Worm (Caenorhabditis elegans): Measurements from ENCODE around the gene T19C9.10.

Gene T19C9.10

ce11 chrV:17240579-17241277 lies 4.3 kb downstream of the T19C9.10 start (continued):
- TF ChIP-seq snpc-1.3 (tag; optimal IDR thresholded peaks at IDR 0.05; ENCODE audit: insufficient read depth) (no peak), dpff-1 (tag; optimal IDR thresholded peaks at IDR 0.05) (no peak), akir-1 (GFP tag; optimal IDR thresholded peaks at IDR 0.05) (no peak), ccch-3 (GFP tag; optimal IDR thresholded peaks at IDR 0.05) (no peak), C17E4.6 (GFP tag; IDR thresholded peaks at IDR 0.05) (no peak), hrde-1 (tag; optimal IDR thresholded peaks at IDR 0.05; ENCODE audit: borderline replicate concordance) (no peak)

ce11 chrV:17241278-17241661 lies 4.9 kb downstream of the T19C9.10 start:
- TF ChIP-seq pbrm-1 (GFP tag; IDR thresholded peaks at IDR 0.05), result no peak
- TF ChIP-seq B0035.1 (tag; optimal IDR thresholded peaks at IDR 0.05), result no peak
- no peak for TF ChIP-seq fkh-3 (tag; optimal IDR thresholded peaks at IDR 0.05)
- peak; percentile 71 for TF ChIP-seq nhr-80 (tag; optimal IDR thresholded peaks at IDR 0.05)
- no peak for TF ChIP-seq nfya-2 (GFP tag; IDR thresholded peaks at IDR 0.05)
- TF ChIP-seq somi-1 (GFP tag; optimal IDR thresholded peaks at IDR 0.05), result no peak
- no peak for TF ChIP-seq akir-1 (GFP tag; optimal IDR thresholded peaks at IDR 0.05)
- no peak for TF ChIP-seq snpc-4 (GFP tag; optimal IDR thresholded peaks at IDR 0.05)
- TF ChIP-seq snpc-4 (tag; optimal IDR thresholded peaks at IDR 0.05), result peak in 1 of 4 experiments; percentile 19
- no peak for TF ChIP-seq attf-3 (GFP tag; conservative IDR thresholded peaks at IDR 0.05)
- no peak for TF ChIP-seq ccch-3 (GFP tag; optimal IDR thresholded peaks at IDR 0.05)

ce11 chrV:17242552-17242951 lies 6.2 kb downstream of the T19C9.10 start, which contains the start of gene Y68A4B.3:
Y68A4B.3 (minus strand) TSS chrV:17242652.
- TF ChIP-seq ekl-4 (GFP tag; IDR thresholded peaks at IDR 0.05), result no peak
- no peak for TF ChIP-seq dpff-1 (tag; optimal IDR thresholded peaks at IDR 0.05)
- TF ChIP-seq hlh-12 (tag; optimal IDR thresholded peaks at IDR 0.05), result no peak
- TF ChIP-seq nfya-1 (tag; optimal IDR thresholded peaks at IDR 0.05; ENCODE audit: borderline replicate concordance, insufficient read depth), result no peak
- TF ChIP-seq ets-4 (GFP tag; optimal IDR thresholded peaks at IDR 0.05), result no peak
- TF ChIP-seq lin-54 (GFP tag; optimal IDR thresholded peaks at IDR 0.05), result no peak
- no peak for TF ChIP-seq F33H1.4 (GFP tag; IDR thresholded peaks at IDR 0.05)
- TF ChIP-seq hrde-1 (tag; optimal IDR thresholded peaks at IDR 0.05; ENCODE audit: borderline replicate concordance), result no peak
- no peak for TF ChIP-seq F37B4.10 (GFP tag; IDR thresholded peaks at IDR 0.05)

- TF ChIP-seq lsy-27 (tag; optimal IDR thresholded peaks at IDR 0.05; ENCODE audit: borderline replicate concordance, insufficient read depth), result no peak
- TF ChIP-seq zfh-2 (GFP tag; conservative IDR thresholded peaks at IDR 0.05), result no peak
Measured at ce11 chrV:17243016-17243415, 6.6 kb downstream of the T19C9.10 start.

- TF ChIP-seq snpc-1.3 (tag; optimal IDR thresholded peaks at IDR 0.05; ENCODE audit: insufficient read depth) (no peak), lir-1 (GFP tag; conservative IDR thresholded peaks at IDR 0.05) (no peak), lin-26 (GFP tag; IDR thresholded peaks at IDR 0.05) (no peak), F55B11.4 (tag; optimal IDR thresholded peaks at IDR 0.05; ENCODE audit: borderline replicate concordance, insufficient read depth) (no peak), hsf-1 (GFP tag; IDR thresholded peaks at IDR 0.05) (no peak), hrde-1 (tag; optimal IDR thresholded peaks at IDR 0.05; ENCODE audit: borderline replicate concordance) (no peak), B0035.1 (tag; optimal IDR thresholded peaks at IDR 0.05) (no peak), hmg-20 (GFP tag; IDR thresholded peaks at IDR 0.05) (no peak), dpff-1 (tag; optimal IDR thresholded peaks at IDR 0.05) (no peak), zim-3 (tag; optimal IDR thresholded peaks at IDR 0.05) (no peak), F49E8.2 (tag; optimal IDR thresholded peaks at IDR 0.05; ENCODE audit: insufficient read depth) (no peak), lin-40 (tag; optimal IDR thresholded peaks at IDR 0.05) (no peak), ZK185.1 (tag; optimal IDR thresholded peaks at IDR 0.05; ENCODE audit: poor library complexity, severe bottlenecking) (no peak)
Measured at ce11 chrV:17245406-17245805, 9.0 kb downstream of the T19C9.10 start, which contains the start of gene clec-242. clec-242 (minus strand) TSS chrV:17245506.
